Worm (Caenorhabditis elegans) whole organism, L1 larva: ENCODE results near the gene srab-21.

Experiments
- C34B4.2 ChIP-seq: sonication (generic microtip); optimal IDR thresholded peaks from 2 replicates; lab custom pipeline; 2017; ENCODE audit warnings: mild to moderate bottlenecking, missing genetic modification characterization, missing compliant biosample characterization
- Y116A8C.19 ChIP-seq: sonication (generic microtip); optimal IDR thresholded peaks from 2 replicates; lab custom pipeline; 2016; ENCODE audit warnings: missing compliant biosample characterization, missing genetic modification characterization, borderline replicate concordance
- aha-1 ChIP-seq: fragments of 150-350 bp; optimal IDR thresholded peaks from 2 replicates; lab custom pipeline; 2014; ENCODE audit warnings: missing biosample characterization, missing genetic modification characterization
- alr-1 ChIP-seq: fragments of 200-800 bp; sonication (Bioruptor generic); optimal IDR thresholded peaks from 2 replicates; lab custom pipeline; 2018; ENCODE audit warnings: borderline replicate concordance, mild to moderate bottlenecking, missing genetic modification characterization, missing compliant biosample characterization
- aly-2 ChIP-seq: fragments of 150-350 bp; optimal IDR thresholded peaks from 2 replicates; lab custom pipeline; 2014; ENCODE audit warnings: missing biosample characterization, missing genetic modification characterization
- blmp-1 ChIP-seq: fragments of 150-350 bp; optimal IDR thresholded peaks from 2 replicates; lab custom pipeline; 2014; ENCODE audit warnings: missing biosample characterization, missing genetic modification characterization
- ceh-63 ChIP-seq: fragments of 200-800 bp; sonication (Bioruptor generic); optimal IDR thresholded peaks from 2 replicates; lab custom pipeline; 2018; ENCODE audit warnings: mild to moderate bottlenecking, missing genetic modification characterization, missing compliant biosample characterization
- ceh-82 ChIP-seq, 3 experiments: fragments of 150-350 bp in 1 of 3; sonication (generic microtip) in 2 of 3; optimal IDR thresholded peaks; 2 replicates each; lab custom pipeline; 2014 to 2017; ENCODE audit warnings: missing biosample characterization in 3 of 3, missing genetic modification characterization in 3 of 3
- dpl-1 ChIP-seq, 3 experiments: fragments of 150-350 bp in 2 of 3; sonication (generic microtip) in 1 of 3; optimal IDR thresholded peaks; 2 replicates each; lab custom pipeline; 2014 to 2017; ENCODE audit warnings: missing biosample characterization in 3 of 3, missing genetic modification characterization in 3 of 3, missing genetic modification reagents in 3 of 3
- efl-1 ChIP-seq, 4 experiments: fragments of 150-350 bp; optimal IDR thresholded peaks in 3 of 4; peaks in 1 of 4; 1 replicate in 1 of 4; 2 replicates in 3 of 4; lab custom pipeline; 2014; ENCODE audit warnings: missing biosample characterization in 2 of 4, missing genetic modification characterization in 2 of 4, missing genetic modification reagents in 2 of 4
- efl-3 ChIP-seq: fragments of 200-800 bp; sonication (Bioruptor generic); optimal IDR thresholded peaks from 2 replicates; lab custom pipeline; 2018; ENCODE audit warnings: mild to moderate bottlenecking, missing genetic modification characterization, missing compliant biosample characterization
- egl-13 ChIP-seq: sonication (generic microtip); optimal IDR thresholded peaks from 2 replicates; lab custom pipeline; 2016; ENCODE audit warnings: missing genotype, missing genetic modification reagents, missing genetic modification characterization, missing compliant biosample characterization
- egl-27 ChIP-seq, 2 experiments: fragments of 150-350 bp in 1 of 2; sonication (generic microtip); optimal IDR thresholded peaks; 3 replicates each; lab custom pipeline; 2017 to 2018; ENCODE audit warnings: missing biosample characterization in 2 of 2, missing genetic modification characterization in 2 of 2, missing genetic modification reagents in 2 of 2
- elt-3 ChIP-seq, 6 experiments: fragments of 150-350 bp in 1 of 6; sonication (generic microtip); optimal IDR thresholded peaks; 2 replicates each; lab custom pipeline; 2017 to 2018; ENCODE audit warnings: missing biosample characterization in 6 of 6, missing genetic modification characterization in 6 of 6, inconsistent platforms in 1 of 6
- fkh-4 ChIP-seq: sonication (generic microtip); optimal IDR thresholded peaks from 2 replicates; lab custom pipeline; 2016; ENCODE audit warnings: missing compliant biosample characterization, missing genetic modification characterization, borderline replicate concordance
- grh-1 ChIP-seq: fragments of 200-800 bp; sonication (Bioruptor generic); IDR thresholded peaks from 2 replicates; pipeline ENCODE4 v1.3.6; 2022; ENCODE audit warnings: missing genetic modification reagents, missing genetic modification characterization, missing compliant biosample characterization
- hlh-17 ChIP-seq: fragments of 200-800 bp; sonication (Bioruptor generic); optimal IDR thresholded peaks from 2 replicates; lab custom pipeline; 2018; ENCODE audit warnings: missing genetic modification characterization, mild to moderate bottlenecking, missing compliant biosample characterization, moderate library complexity, borderline replicate concordance
- hpl-2 ChIP-seq: fragments of 150-350 bp; optimal IDR thresholded peaks from 2 replicates; lab custom pipeline; 2014; ENCODE audit warnings: missing biosample characterization, missing genetic modification reagents, missing genetic modification characterization
- irx-1 ChIP-seq: sonication (generic microtip); optimal IDR thresholded peaks from 2 replicates; lab custom pipeline; 2016; ENCODE audit warnings: missing genetic modification characterization, missing compliant biosample characterization
- lin-14 ChIP-seq: fragments of 200-800 bp; sonication (Bioruptor generic); optimal IDR thresholded peaks from 2 replicates; lab custom pipeline; 2018; ENCODE audit warnings: mild to moderate bottlenecking, missing genetic modification characterization, moderate library complexity, missing compliant biosample characterization
- lin-35 ChIP-seq, 2 experiments: fragments of 150-350 bp; optimal IDR thresholded peaks; 2 replicates each; lab custom pipeline; 2014; ENCODE audit warnings: missing biosample characterization in 2 of 2, missing genetic modification characterization in 2 of 2, missing genetic modification reagents in 2 of 2
- mab-9 ChIP-seq: fragments of 200-800 bp; sonication (Bioruptor generic); IDR thresholded peaks from 2 replicates; pipeline ENCODE4 v1.3.6; 2022; ENCODE audit warnings: missing genetic modification reagents, missing genetic modification characterization, missing compliant biosample characterization
- mef-2 ChIP-seq: fragments of 150-350 bp; optimal IDR thresholded peaks from 2 replicates; lab custom pipeline; 2014; ENCODE audit warnings: missing biosample characterization, missing genetic modification characterization
- nhr-11 ChIP-seq: fragments of 150-350 bp; optimal IDR thresholded peaks from 2 replicates; lab custom pipeline; 2014; ENCODE audit warnings: missing biosample characterization, missing genetic modification characterization
- nhr-237 ChIP-seq: fragments of 150-350 bp; optimal IDR thresholded peaks from 2 replicates; lab custom pipeline; 2014; ENCODE audit warnings: missing biosample characterization, missing genetic modification characterization
- nhr-28 ChIP-seq: fragments of 150-350 bp; optimal IDR thresholded peaks from 2 replicates; lab custom pipeline; 2014; ENCODE audit warnings: missing biosample characterization, missing genetic modification characterization
- nhr-47 ChIP-seq: sonication (generic microtip); optimal IDR thresholded peaks from 2 replicates; lab custom pipeline; 2016; ENCODE audit warnings: mild to moderate bottlenecking, missing genetic modification characterization, moderate library complexity, missing compliant biosample characterization
- nhr-71 ChIP-seq: sonication (generic microtip); optimal IDR thresholded peaks from 2 replicates; lab custom pipeline; 2016; ENCODE audit warnings: mild to moderate bottlenecking, missing genetic modification characterization, moderate library complexity, missing compliant biosample characterization
- nhr-76 ChIP-seq: sonication (generic microtip); optimal IDR thresholded peaks from 2 replicates; lab custom pipeline; 2017; ENCODE audit warnings: missing biosample characterization, missing genetic modification characterization
- nhr-85 ChIP-seq: sonication (generic microtip); peaks from one replicate; lab custom pipeline; 2016; ENCODE audit warnings: missing genetic modification characterization, inconsistent platforms, missing compliant biosample characterization
- pag-3 ChIP-seq: sonication (generic microtip); optimal IDR thresholded peaks from 2 replicates; lab custom pipeline; 2017; ENCODE audit warnings: missing genetic modification characterization, mild to moderate bottlenecking, missing compliant biosample characterization, antibody characterized with exemption, borderline replicate concordance; ENCODE audit not compliant: insufficient read depth
- pqm-1 ChIP-seq: sonication (generic microtip); optimal IDR thresholded peaks from 3 replicates; lab custom pipeline; 2017; ENCODE audit warnings: missing biosample characterization, missing genetic modification characterization
- skn-1 ChIP-seq: fragments of 150-350 bp; optimal IDR thresholded peaks from 2 replicates; lab custom pipeline; 2014; ENCODE audit warnings: missing biosample characterization, missing genetic modification characterization
- snpc-4 ChIP-seq: fragments of 150-350 bp; optimal IDR thresholded peaks from 2 replicates; lab custom pipeline; 2014; ENCODE audit warnings: missing biosample characterization, missing genetic modification characterization
- tlp-1 ChIP-seq: fragments of 150-350 bp; optimal IDR thresholded peaks from 2 replicates; lab custom pipeline; 2014; ENCODE audit warnings: missing biosample characterization, missing genetic modification characterization
- unc-130 ChIP-seq: fragments of 150-350 bp; optimal IDR thresholded peaks from 2 replicates; lab custom pipeline; 2017; ENCODE audit warnings: missing biosample characterization, missing genetic modification characterization, inconsistent platforms
- unc-62 ChIP-seq: fragments of 150-350 bp; optimal IDR thresholded peaks from 2 replicates; lab custom pipeline; 2014; ENCODE audit warnings: missing biosample characterization, missing genetic modification reagents, missing genetic modification characterization
- unc-86 ChIP-seq: sonication (generic microtip); optimal IDR thresholded peaks from 2 replicates; lab custom pipeline; 2016; ENCODE audit warnings: missing genetic modification characterization, missing compliant biosample characterization
- xbp-1 ChIP-seq: sonication (generic microtip); optimal IDR thresholded peaks from 2 replicates; lab custom pipeline; 2016; ENCODE audit warnings: missing genetic modification characterization, missing compliant biosample characterization
- zag-1 ChIP-seq: fragments of 150-350 bp; optimal IDR thresholded peaks from 2 replicates; lab custom pipeline; 2014; ENCODE audit warnings: missing biosample characterization, missing genetic modification characterization
- ztf-4 ChIP-seq: fragments of 150-350 bp; optimal IDR thresholded peaks from 2 replicates; lab custom pipeline; 2014; ENCODE audit warnings: missing biosample characterization, missing genetic modification characterization

srab-21 gene

DNA sequence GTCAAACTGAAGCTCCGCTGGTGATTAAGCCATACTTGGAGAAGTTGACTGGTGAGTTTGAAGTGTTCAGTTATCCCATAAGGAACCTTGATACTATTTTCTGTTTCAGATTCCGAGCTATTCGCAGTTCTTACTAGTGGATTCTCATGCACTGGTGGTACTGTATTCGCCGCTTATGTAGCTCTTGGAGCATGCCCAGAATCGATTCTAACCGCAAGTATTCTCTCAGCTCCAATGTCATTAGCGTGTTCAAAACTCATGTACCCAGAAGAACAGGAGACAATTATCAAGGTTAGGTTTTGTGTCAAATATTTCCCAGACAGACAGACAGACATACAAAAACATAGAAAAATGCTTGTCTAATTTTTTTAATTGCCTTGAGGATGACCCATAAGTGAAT is 40.7 kb upstream of the srab-21 start:
- TF ChIP-seq skn-1 (tag; lab: Kevin White, UChicago) (no peak), nhr-76 (no peak), nhr-71 (tag; lab: Kevin White, UChicago) (no peak), egl-13 (tag; lab: Kevin White, UChicago) (no peak), ceh-63 (no peak), hpl-2 (GFP tag; lab: Kevin White, UChicago) (no peak), lin-14 (GFP tag; lab: Kevin White, UChicago) (no peak)

DNA sequence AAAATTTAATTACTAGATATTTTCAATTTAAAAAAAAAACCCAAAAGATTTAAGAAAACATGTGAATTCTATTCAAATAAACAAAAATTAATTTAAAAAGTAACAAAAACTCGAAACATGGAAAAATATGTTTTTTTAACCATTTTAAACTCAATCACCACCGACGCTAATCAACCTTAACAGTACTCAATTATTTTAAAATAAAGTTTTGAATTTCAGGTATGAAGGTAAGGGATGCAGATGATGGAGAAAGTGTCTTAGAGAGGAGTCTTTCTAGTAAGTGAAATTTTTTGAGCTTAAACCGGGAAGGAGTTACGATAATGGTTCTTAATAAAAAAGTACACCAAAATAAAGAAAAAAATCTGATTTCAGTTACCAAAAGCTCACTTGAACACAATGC is 39.3 kb upstream of the srab-21 start, which contains the start of gene slc-28.1:
Gene slc-28.1, plus strand, starts transcription at position 301 of the 400 bp plus-strand sequence.
- TF ChIP-seq efl-3: no peak
- no peak for TF ChIP-seq efl-1 (optimal IDR thresholded peaks at IDR 0.05; lab: Kevin White, UChicago)
- peak in 1 of 2 experiments; percentile 34 for TF ChIP-seq efl-1 (GFP tag; optimal IDR thresholded peaks at IDR 0.05 in 1 of 2; lab: Kevin White, UChicago)
- TF ChIP-seq elt-3 (tag; optimal IDR thresholded peaks at IDR 0.05; lab: Kevin White, UChicago): no peak
- TF ChIP-seq, all 84 proteins: peak for 1

DNA sequence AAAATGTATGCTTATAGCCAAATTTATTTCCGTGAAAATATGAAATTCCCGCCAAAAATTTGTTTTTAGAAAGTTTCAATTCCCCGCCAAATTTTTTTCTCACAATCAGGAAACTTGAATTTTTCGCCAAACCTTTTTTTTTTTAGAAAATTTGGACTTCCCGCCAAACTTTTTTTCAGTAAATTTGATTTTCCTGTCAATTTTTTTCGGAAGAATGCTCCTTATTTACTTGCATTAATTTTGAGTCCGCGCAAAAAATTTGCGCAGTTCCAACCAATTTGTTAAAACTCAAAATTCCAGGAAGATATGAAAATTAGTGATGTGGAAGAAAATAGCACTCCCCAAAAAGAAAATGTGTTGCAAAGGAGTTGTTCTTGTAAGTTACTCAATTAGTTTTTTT is 35.7 kb upstream of the srab-21 start, which contains the start of gene slc-28.2:
Gene slc-28.2, plus strand, starts transcription at position 301 of the 400 bp plus-strand sequence.
- TF ChIP-seq zag-1 (no peak), pqm-1 (tag; lab: Kevin White, UChicago) (no peak), snpc-4 (tag; lab: Kevin White, UChicago) (no peak), blmp-1 (tag; lab: Kevin White, UChicago) (no peak), dpl-1 (GFP tag; optimal IDR thresholded peaks at IDR 0.05; lab: Kevin White, UChicago) (no peak), fkh-4 (tag; lab: Kevin White, UChicago) (no peak), C34B4.2 (no peak), hlh-17 (no peak), skn-1 (tag; lab: Kevin White, UChicago) (no peak), mef-2 (no peak), unc-62 (GFP tag; lab: Kevin White, UChicago) (no peak), tlp-1 (tag; lab: Kevin White, UChicago) (no peak), xbp-1 (tag; lab: Kevin White, UChicago) (no peak), mab-9 (GFP tag; lab: Robert Waterston, UW) (no peak), unc-130 (no peak), nhr-47 (no peak), aha-1 (tag; lab: Kevin White, UChicago) (no peak), nhr-28 (tag; lab: Kevin White, UChicago) (no peak), pag-3 (tag; lab: Kevin White, UChicago) (no peak)

DNA sequence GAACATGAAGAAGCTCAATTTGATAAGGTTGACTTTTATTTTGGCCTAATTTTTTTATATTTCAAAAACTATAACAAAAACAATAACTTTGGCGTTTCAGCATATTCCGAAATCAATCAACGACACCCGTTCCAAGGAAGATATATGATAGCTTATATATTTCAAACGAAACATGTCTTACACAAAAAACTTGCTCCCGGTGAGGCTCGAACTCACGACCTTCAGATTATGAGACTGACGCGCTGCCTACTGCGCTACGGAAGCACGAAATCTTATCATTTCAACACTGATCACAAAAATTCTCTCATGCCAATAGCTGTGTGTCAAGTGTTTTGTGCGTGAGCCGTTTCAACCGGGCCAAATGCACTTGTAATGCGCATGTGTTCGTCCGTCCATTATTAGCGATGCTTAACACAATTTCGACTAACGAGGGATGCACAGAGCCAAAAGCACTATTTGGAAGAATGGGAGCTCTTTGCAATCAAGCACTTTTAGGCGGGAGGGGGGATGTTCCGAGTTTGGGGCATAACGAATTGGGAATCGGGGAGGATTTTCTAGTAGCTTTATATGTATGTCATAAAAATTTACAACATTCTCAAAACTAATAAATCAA is 31.0 kb upstream of the srab-21 start:
- TF ChIP-seq nhr-85 (tag; lab: Kevin White, UChicago): no peak
- TF ChIP-seq efl-1 (optimal IDR thresholded peaks at IDR 0.05; lab: Kevin White, UChicago): no peak
- peak in 1 of 2 experiments; percentile 55 for TF ChIP-seq efl-1 (GFP tag; optimal IDR thresholded peaks at IDR 0.05 in 1 of 2; lab: Kevin White, UChicago)

DNA sequence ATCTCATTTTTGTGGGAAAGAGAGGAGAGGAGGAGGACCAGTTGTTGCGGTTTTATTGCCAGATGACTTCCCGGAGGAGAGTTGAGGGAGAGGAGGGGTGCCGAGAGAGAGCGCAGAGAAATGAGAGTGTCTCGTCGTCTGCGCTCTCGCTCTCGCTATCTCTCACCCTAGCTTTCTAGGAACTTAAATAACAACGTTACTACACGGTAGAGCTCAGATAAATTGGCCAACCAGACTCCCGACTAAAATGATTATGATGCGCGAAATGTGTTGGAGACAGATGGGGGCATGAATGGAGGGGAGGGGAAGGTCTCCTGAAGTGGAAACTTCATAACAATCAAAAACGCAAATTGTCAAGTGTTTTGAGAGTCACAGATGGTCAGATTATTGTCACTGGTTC is 30.4 kb upstream of the srab-21 start:
- no peak for TF ChIP-seq unc-62 (GFP tag; lab: Kevin White, UChicago)
- TF ChIP-seq lin-35 (GFP tag; optimal IDR thresholded peaks at IDR 0.05; lab: Kevin White, UChicago): no peak
- no peak for TF ChIP-seq ceh-82 (tag; optimal IDR thresholded peaks at IDR 0.05; lab: Kevin White, UChicago)
- no peak for TF ChIP-seq irx-1 (tag; lab: Kevin White, UChicago)
- no peak for TF ChIP-seq egl-27 (tag; optimal IDR thresholded peaks at IDR 0.05; lab: Kevin White, UChicago)
- TF ChIP-seq ztf-4 (tag; lab: Kevin White, UChicago): no peak
- TF ChIP-seq aly-2 (tag; lab: Kevin White, UChicago): no peak
- TF ChIP-seq unc-86 (tag; lab: Kevin White, UChicago): no peak
- TF ChIP-seq mab-9 (GFP tag; lab: Robert Waterston, UW): no peak
- no peak for TF ChIP-seq snpc-4 (tag; lab: Kevin White, UChicago)
- TF ChIP-seq nhr-11 (tag; lab: Kevin White, UChicago): no peak
- TF ChIP-seq Y116A8C.19: no peak
- TF ChIP-seq pag-3 (tag; lab: Kevin White, UChicago): no peak
- TF ChIP-seq nhr-237 (tag; lab: Kevin White, UChicago): no peak
- TF ChIP-seq grh-1 (GFP tag; lab: Robert Waterston, UW): no peak
- no peak for TF ChIP-seq alr-1 (tag; lab: Kevin White, UChicago)
- TF ChIP-seq, all 84 proteins: peak for 0
